Worm (Caenorhabditis elegans) whole organism, mixed stage, embryonic: ENCODE measurements around the gene K08F8.7.
A peak's percentile ranks its signal among the peaks of the same experiment; 100 is the strongest.

Experiments used
- M03D4.4 ChIP-seq: sonication (generic microtip); optimal IDR thresholded peaks from 2 replicates; lab custom pipeline; 2017; ENCODE audit warnings: mild to moderate bottlenecking, missing genetic modification characterization, missing compliant biosample characterization
- bed-3 ChIP-seq: fragments of 200-800 bp; sonication (Bioruptor generic); optimal IDR thresholded peaks from 3 replicates; lab custom pipeline; 2018; ENCODE audit warnings: mild to moderate bottlenecking, missing genetic modification characterization, moderate library complexity, missing compliant biosample characterization
- blmp-1 ChIP-seq: fragments of 150-350 bp; optimal IDR thresholded peaks from 2 replicates; lab custom pipeline; 2014; ENCODE audit warnings: missing biosample characterization, missing genetic modification characterization
- ceh-39 ChIP-seq: fragments of 150-350 bp; optimal IDR thresholded peaks from 2 replicates; lab custom pipeline; 2014; ENCODE audit warnings: missing biosample characterization, missing genetic modification characterization
- ceh-43 ChIP-seq: fragments of 200-800 bp; sonication (Bioruptor generic); optimal IDR thresholded peaks from 2 replicates; lab custom pipeline; 2018; ENCODE audit warnings: mild to moderate bottlenecking, missing genetic modification characterization, moderate library complexity, missing compliant biosample characterization
- ceh-83 ChIP-seq: fragments of 200-800 bp; sonication (Bioruptor generic); optimal IDR thresholded peaks from 2 replicates; lab custom pipeline; 2018; ENCODE audit warnings: mild to moderate bottlenecking, missing genetic modification characterization, missing compliant biosample characterization
- ces-1 ChIP-seq: fragments of 150-350 bp; optimal IDR thresholded peaks from 2 replicates; lab custom pipeline; 2014; ENCODE audit warnings: missing biosample characterization, missing genetic modification reagents, missing genetic modification characterization
- cnd-1 ChIP-seq: fragments of 200-800 bp; sonication (Bioruptor generic); optimal IDR thresholded peaks from 2 replicates; lab custom pipeline; 2018; ENCODE audit warnings: mild to moderate bottlenecking, missing genetic modification characterization, missing compliant biosample characterization
- drap-1 ChIP-seq: fragments of 200-800 bp; sonication (Bioruptor generic); optimal IDR thresholded peaks from 3 replicates; lab custom pipeline; 2018; ENCODE audit warnings: mild to moderate bottlenecking, missing genetic modification characterization, missing compliant biosample characterization
- elt-1 ChIP-seq: sonication (generic microtip); optimal IDR thresholded peaks from 2 replicates; lab custom pipeline; 2017; ENCODE audit warnings: missing genetic modification characterization, mild to moderate bottlenecking, missing compliant biosample characterization, antibody characterized with exemption, moderate library complexity, borderline replicate concordance; ENCODE audit not compliant: insufficient read depth
- elt-3 ChIP-seq: fragments of 150-350 bp; optimal IDR thresholded peaks from 2 replicates; lab custom pipeline; 2014; ENCODE audit warnings: missing biosample characterization, missing genetic modification characterization
- flh-1 ChIP-seq: fragments of 200-800 bp; sonication (Bioruptor generic); optimal IDR thresholded peaks from 2 replicates; lab custom pipeline; 2018; ENCODE audit warnings: mild to moderate bottlenecking, missing genetic modification characterization, moderate library complexity, missing compliant biosample characterization
- ham-2 ChIP-seq: fragments of 200-800 bp; sonication (Bioruptor generic); optimal IDR thresholded peaks from 2 replicates; lab custom pipeline; 2018; ENCODE audit warnings: mild to moderate bottlenecking, missing genetic modification characterization, missing compliant biosample characterization
- hlh-1 ChIP-seq: fragments of 150-350 bp; optimal IDR thresholded peaks from 2 replicates; lab custom pipeline; 2014; ENCODE audit warnings: missing biosample characterization, missing genetic modification reagents, missing genetic modification characterization
- lin-13 ChIP-seq: fragments of 150-350 bp; optimal IDR thresholded peaks from 2 replicates; lab custom pipeline; 2014; ENCODE audit warnings: missing biosample characterization, missing genetic modification characterization
- lin-32 ChIP-seq: fragments of 200-800 bp; sonication (Bioruptor generic); optimal IDR thresholded peaks from 2 replicates; lab custom pipeline; 2018; ENCODE audit warnings: mild to moderate bottlenecking, missing genetic modification characterization, missing compliant biosample characterization
- lsy-2 ChIP-seq: fragments of 150-350 bp; optimal IDR thresholded peaks from 2 replicates; lab custom pipeline; 2014; ENCODE audit warnings: missing biosample characterization, missing genetic modification characterization
- mab-5 ChIP-seq: fragments of 150-350 bp; optimal IDR thresholded peaks from 2 replicates; lab custom pipeline; 2014; ENCODE audit warnings: missing biosample characterization, missing genetic modification characterization
- mep-1 ChIP-seq: fragments of 150-350 bp; optimal IDR thresholded peaks from 2 replicates; lab custom pipeline; 2017; ENCODE audit warnings: missing biosample characterization, missing genetic modification reagents, missing genetic modification characterization, inconsistent platforms
- mls-2 ChIP-seq: sonication (generic microtip); optimal IDR thresholded peaks from 2 replicates; lab custom pipeline; 2016; ENCODE audit warnings: mild to moderate bottlenecking, missing genetic modification characterization, moderate library complexity, missing compliant biosample characterization
- nhr-12 ChIP-seq: fragments of 150-350 bp; optimal IDR thresholded peaks from 2 replicates; lab custom pipeline; 2014; ENCODE audit warnings: missing biosample characterization, missing genetic modification characterization
- nhr-2 ChIP-seq: fragments of 150-350 bp; optimal IDR thresholded peaks from 2 replicates; lab custom pipeline; 2014; ENCODE audit warnings: missing biosample characterization, missing genetic modification characterization
- nhr-237 ChIP-seq: fragments of 150-350 bp; optimal IDR thresholded peaks from 2 replicates; lab custom pipeline; 2014; ENCODE audit warnings: missing biosample characterization, missing genetic modification characterization
- nhr-28 ChIP-seq: fragments of 150-350 bp; optimal IDR thresholded peaks from 2 replicates; lab custom pipeline; 2014; ENCODE audit warnings: missing biosample characterization, missing genetic modification characterization
- nhr-76 ChIP-seq: sonication (generic microtip); optimal IDR thresholded peaks from 2 replicates; lab custom pipeline; 2017; ENCODE audit warnings: missing biosample characterization, missing genetic modification characterization
- pha-4 ChIP-seq: fragments of 150-350 bp; optimal IDR thresholded peaks from 2 replicates; lab custom pipeline; 2018; ENCODE audit warnings: missing biosample characterization, missing genetic modification reagents, missing genetic modification characterization
- sem-2 ChIP-seq: fragments of 200-800 bp; sonication (Bioruptor generic); optimal IDR thresholded peaks from 2 replicates; lab custom pipeline; 2018; ENCODE audit warnings: mild to moderate bottlenecking, missing genetic modification characterization, missing compliant biosample characterization
- snpc-4 ChIP-seq: fragments of 150-350 bp; optimal IDR thresholded peaks from 2 replicates; lab custom pipeline; 2014; ENCODE audit warnings: missing biosample characterization, missing genetic modification characterization
- sptf-1 ChIP-seq: sonication (generic microtip); optimal IDR thresholded peaks from 2 replicates; lab custom pipeline; 2017; ENCODE audit warnings: mild to moderate bottlenecking, missing genetic modification characterization, moderate library complexity, missing compliant biosample characterization
- tbx-8 ChIP-seq: fragments of 200-800 bp; sonication (Bioruptor generic); optimal IDR thresholded peaks from 2 replicates; lab custom pipeline; 2018; ENCODE audit warnings: mild to moderate bottlenecking, missing genetic modification characterization, moderate library complexity, missing compliant biosample characterization
- unc-120 ChIP-seq: sonication (generic microtip); optimal IDR thresholded peaks from 2 replicates; lab custom pipeline; 2017; ENCODE audit warnings: missing genetic modification characterization, missing compliant biosample characterization; ENCODE audit not compliant: poor library complexity, severe bottlenecking
- unc-39 ChIP-seq: fragments of 150-350 bp; optimal IDR thresholded peaks from 2 replicates; lab custom pipeline; 2014; ENCODE audit warnings: missing biosample characterization, missing genetic modification characterization
- unc-62 ChIP-seq: fragments of 150-350 bp; optimal IDR thresholded peaks from 2 replicates; lab custom pipeline; 2014; ENCODE audit warnings: missing biosample characterization, missing genetic modification reagents, missing genetic modification characterization
- zip-8 ChIP-seq: fragments of 150-350 bp; optimal IDR thresholded peaks from 2 replicates; lab custom pipeline; 2014; ENCODE audit warnings: missing biosample characterization, missing genetic modification characterization
- ztf-11 ChIP-seq: fragments of 150-350 bp; optimal IDR thresholded peaks from 2 replicates; lab custom pipeline; 2014; ENCODE audit warnings: missing biosample characterization, missing genetic modification characterization

K08F8.7 gene

DNA sequence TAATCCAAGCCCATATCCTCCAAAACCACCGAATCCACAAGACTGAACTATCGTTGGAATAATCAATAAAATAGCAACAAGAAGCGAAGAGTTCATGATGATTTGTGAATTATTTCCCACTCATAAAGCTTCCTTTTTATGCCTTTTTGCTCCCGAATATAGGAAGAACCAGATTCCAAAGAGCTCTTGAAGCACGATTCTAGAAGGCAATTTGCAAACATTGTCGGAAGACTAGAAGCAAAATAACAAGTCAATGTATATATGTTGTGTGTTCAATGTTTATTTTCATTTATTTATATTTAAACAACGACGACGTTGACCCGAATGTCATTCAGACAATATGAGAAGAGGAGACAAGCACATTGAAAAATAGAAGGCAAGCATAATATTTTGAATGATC, 37.5 kb upstream of the K08F8.7 start, which contains the start of gene idpa-2:
Gene idpa-2 (minus strand): TSS at position 101 of the 400 bp plus-strand sequence.
- no peak for TF ChIP-seq zip-8 (tag; lab: Kevin White, UChicago)
- TF ChIP-seq lsy-2 (tag; lab: Kevin White, UChicago): no peak
- TF ChIP-seq ceh-83: no peak
- TF ChIP-seq unc-39 (tag; lab: Kevin White, UChicago): no peak

DNA sequence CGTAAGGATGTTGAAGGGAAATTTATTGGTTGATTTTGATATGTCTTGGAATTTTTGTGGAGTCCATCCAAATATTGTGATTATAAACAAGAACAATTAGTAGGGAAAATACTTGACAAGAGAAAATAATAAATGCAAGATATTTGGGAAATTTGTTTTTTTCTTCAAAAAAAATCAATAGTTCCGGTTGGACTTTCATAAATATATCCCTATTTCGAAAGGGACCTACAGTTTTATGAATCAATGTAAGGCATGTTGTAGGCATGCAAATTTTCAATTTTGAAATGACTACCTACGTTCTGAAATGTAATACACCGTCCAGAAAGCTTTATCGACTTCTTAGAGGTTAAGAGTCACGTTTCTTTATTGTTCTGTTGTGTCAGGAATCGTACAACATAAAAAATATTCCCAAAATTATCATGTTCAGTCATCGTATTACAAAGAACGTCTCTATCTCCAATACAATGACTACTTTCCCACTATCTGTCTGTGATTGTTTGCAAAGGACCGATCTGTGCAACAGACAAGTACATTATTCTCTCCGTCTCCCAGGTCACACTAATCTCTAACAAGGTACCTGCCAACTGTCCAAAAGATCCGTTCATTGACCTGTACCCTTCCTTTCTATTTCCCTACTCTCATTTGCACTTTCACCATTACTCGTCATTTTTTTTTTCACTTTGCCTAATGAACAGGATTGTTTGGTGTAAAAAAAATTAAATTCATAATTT, 34.8 kb upstream of the K08F8.7 start, which contains the start of gene F07H5.13:
Gene F07H5.13 (plus strand): TSS at position 730 of the 731 bp plus-strand sequence.
- TF ChIP-seq cnd-1 (tag; lab: Kevin White, UChicago) (peak; percentile 21), hlh-1 (tag; lab: Kevin White, UChicago) (peak; percentile 61), unc-120 (tag; lab: Kevin White, UChicago) (no peak), nhr-2 (tag; lab: Kevin White, UChicago) (peak; percentile 82), flh-1 (no peak), unc-62 (GFP tag; lab: Kevin White, UChicago) (peak; percentile 39), lin-13 (tag; lab: Kevin White, UChicago) (no peak), blmp-1 (peak; percentile 10)

DNA sequence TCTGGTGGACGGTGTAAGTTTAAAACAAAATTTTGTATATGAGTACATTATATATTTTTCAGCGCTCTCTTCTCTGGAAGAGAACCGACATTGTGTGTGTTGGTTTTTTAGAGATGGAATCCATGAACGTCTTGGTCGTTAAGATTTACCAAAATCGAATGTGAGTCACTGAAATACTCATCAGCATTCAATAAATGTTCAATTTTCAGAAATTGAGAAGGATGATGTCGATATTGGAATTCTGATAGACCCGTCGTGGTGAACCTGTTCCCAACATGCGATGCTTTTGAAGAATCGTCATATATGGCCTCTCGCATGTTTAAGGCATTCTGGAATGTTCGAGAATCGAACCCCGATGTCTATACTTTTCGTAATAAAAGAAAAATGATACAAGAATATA, 33.6 kb upstream of the K08F8.7 start:
- no peak for TF ChIP-seq unc-62 (GFP tag; lab: Kevin White, UChicago)
- TF ChIP-seq nhr-76 (tag; lab: Kevin White, UChicago): no peak

ce11 chrII:8787376-8787775, 32.2 kb upstream of the K08F8.7 start:
- TF ChIP-seq sem-2 (GFP tag; lab: Kevin White, UChicago) (no peak), bed-3 (GFP tag; lab: Kevin White, UChicago) (no peak), elt-3 (peak; percentile 21), zip-8 (tag; lab: Kevin White, UChicago) (peak; percentile 55), lin-32 (no peak), M03D4.4 (no peak), nhr-2 (tag; lab: Kevin White, UChicago) (peak; percentile 55), unc-120 (tag; lab: Kevin White, UChicago) (peak; percentile 10), blmp-1 (no peak), nhr-28 (tag; lab: Kevin White, UChicago) (no peak), flh-1 (no peak), tbx-8 (GFP tag; lab: Kevin White, UChicago) (no peak), sptf-1 (tag; lab: Kevin White, UChicago) (peak; percentile 18), snpc-4 (no peak), pha-4 (tag; lab: Kevin White, UChicago) (peak; percentile 97), mep-1 (tag; lab: Kevin White, UChicago) (peak; percentile 89), mab-5 (tag; lab: Kevin White, UChicago) (peak; percentile 70), unc-39 (tag; lab: Kevin White, UChicago) (no peak), unc-62 (GFP tag; lab: Kevin White, UChicago) (peak; percentile 93), ces-1 (GFP tag; lab: Kevin White, UChicago) (peak; percentile 82), ham-2 (GFP tag; lab: Kevin White, UChicago) (peak; percentile 44), ztf-11 (tag; lab: Kevin White, UChicago) (peak; percentile 58), lin-13 (tag; lab: Kevin White, UChicago) (peak; percentile 67), nhr-76 (tag; lab: Kevin White, UChicago) (no peak), drap-1 (GFP tag; lab: Kevin White, UChicago) (peak; percentile 24), ceh-83 (no peak), lsy-2 (tag; lab: Kevin White, UChicago) (peak; percentile 77), nhr-12 (tag; lab: Kevin White, UChicago) (no peak), cnd-1 (tag; lab: Kevin White, UChicago) (peak; percentile 0), mls-2 (tag; lab: Kevin White, UChicago) (no peak), ceh-39 (tag; lab: Kevin White, UChicago) (peak; percentile 100), ceh-43 (GFP tag; lab: Kevin White, UChicago) (no peak), hlh-1 (tag; lab: Kevin White, UChicago) (peak; percentile 67), elt-1 (tag; lab: Kevin White, UChicago) (no peak), nhr-237 (peak; percentile 87)
